Worm (Caenorhabditis elegans) whole organism, L2 larva: ENCODE data around the gene srm-2.

Source experiments
- R02D3.7 ChIP-seq: fragments of 150-350 bp; optimal IDR thresholded peaks from 2 replicates; lab custom pipeline; 2014; ENCODE audit warnings: missing biosample characterization, missing genetic modification characterization
- Y55F3AM.14 ChIP-seq: fragments of 200-800 bp; sonication (Bioruptor generic); optimal IDR thresholded peaks from 2 replicates; lab custom pipeline; 2018; ENCODE audit warnings: mild to moderate bottlenecking, missing genetic modification characterization, missing compliant biosample characterization
- aly-2 ChIP-seq: fragments of 150-350 bp; optimal IDR thresholded peaks from 2 replicates; lab custom pipeline; 2014; ENCODE audit warnings: missing biosample characterization, missing genetic modification characterization
- ama-1 ChIP-seq: fragments of 150-350 bp; optimal IDR thresholded peaks from 2 replicates; lab custom pipeline; 2018; ENCODE audit warnings: inconsistent platforms
- lsy-2 ChIP-seq, 2 experiments: fragments of 150-350 bp in 1 of 2; sonication (generic microtip) in 1 of 2; optimal IDR thresholded peaks; 2 replicates each; lab custom pipeline; 2014 to 2017; ENCODE audit warnings: missing biosample characterization in 2 of 2, missing genetic modification characterization in 2 of 2
- nhr-12 ChIP-seq: fragments of 150-350 bp; optimal IDR thresholded peaks from 2 replicates; lab custom pipeline; 2014; ENCODE audit warnings: missing biosample characterization, missing genetic modification characterization
- nhr-237 ChIP-seq: fragments of 150-350 bp; optimal IDR thresholded peaks from 2 replicates; lab custom pipeline; 2014; ENCODE audit warnings: missing biosample characterization, missing genetic modification characterization
- nhr-25 ChIP-seq: fragments of 150-350 bp; sonication (generic microtip); optimal IDR thresholded peaks from 3 replicates; lab custom pipeline; 2014; ENCODE audit warnings: missing biosample characterization, missing genetic modification characterization
- unc-39 ChIP-seq: fragments of 150-350 bp; optimal IDR thresholded peaks from 2 replicates; lab custom pipeline; 2014; ENCODE audit warnings: missing biosample characterization, missing genetic modification characterization
- ztf-4 ChIP-seq: fragments of 150-350 bp; optimal IDR thresholded peaks from 2 replicates; lab custom pipeline; 2014; ENCODE audit warnings: missing biosample characterization, missing genetic modification characterization

- TF ChIP-seq ama-1 (no peak), unc-39 (tag; lab: Kevin White, UChicago) (no peak), nhr-12 (tag; lab: Kevin White, UChicago) (no peak), lsy-2 (tag; optimal IDR thresholded peaks at IDR 0.05; lab: Kevin White, UChicago) (no peak), aly-2 (tag; lab: Kevin White, UChicago) (no peak), R02D3.7 (no peak), ztf-4 (tag; lab: Kevin White, UChicago) (no peak), nhr-25 (tag; lab: Kevin White, UChicago) (no peak), nhr-237 (tag; lab: Kevin White, UChicago) (no peak), Y55F3AM.14 (GFP tag; lab: Kevin White, UChicago) (no peak)
Observed at ce11 chrIV:4981027-4981426, 27.5 kb upstream of the srm-2 start, which contains the start of gene srz-24.
